Fruit fly (Drosophila melanogaster) whole organism, embryonic: ENCODE measurements around the gene nAChRalpha6.

Experiments
- CG10209 ChIP-seq: fragments of 200-800 bp; sonication (Bioruptor generic); optimal IDR thresholded peaks from 3 replicates; lab custom pipeline; 2017; ENCODE audit warnings: missing biosample characterization, mild to moderate bottlenecking, missing genetic modification characterization, missing genetic modification reagents
- CG10267 ChIP-seq: fragments of 200-800 bp; sonication (Bioruptor generic); optimal IDR thresholded peaks from 2 replicates; lab custom pipeline; 2018; ENCODE audit warnings: missing biosample characterization, mild to moderate bottlenecking, missing genetic modification characterization, moderate library complexity
- CG11504 ChIP-seq: fragments of 200-800 bp; sonication (Bioruptor generic); optimal IDR thresholded peaks from 3 replicates; lab custom pipeline; 2019; ENCODE audit warnings: missing biosample characterization, mild to moderate bottlenecking, missing genetic modification characterization, moderate library complexity
- CG12299 ChIP-seq: fragments of 200-800 bp; sonication (Bioruptor generic); optimal IDR thresholded peaks from 2 replicates; lab custom pipeline; 2018; ENCODE audit warnings: missing biosample characterization, mild to moderate bottlenecking, missing genetic modification characterization
- CG13296 ChIP-seq: fragments of 200-800 bp; sonication (Bioruptor generic); optimal IDR thresholded peaks from 3 replicates; lab custom pipeline; 2018; ENCODE audit warnings: missing biosample characterization, mild to moderate bottlenecking, missing genetic modification characterization
- CG14014 ChIP-seq: fragments of 200-800 bp; sonication (Bioruptor generic); IDR thresholded peaks from 2 replicates; pipeline ENCODE4 v1.3.6; 2022; ENCODE audit warnings: missing biosample characterization, missing genetic modification characterization
- CG2678 ChIP-seq: fragments of 200-800 bp; sonication (Bioruptor generic); optimal IDR thresholded peaks from 3 replicates; lab custom pipeline; 2019; ENCODE audit warnings: missing biosample characterization, mild to moderate bottlenecking, missing genetic modification characterization, moderate library complexity
- CG2875 ChIP-seq: fragments of 200-800 bp; sonication (Bioruptor generic); optimal IDR thresholded peaks from 2 replicates; lab custom pipeline; 2017; ENCODE audit warnings: missing biosample characterization, mild to moderate bottlenecking, missing genetic modification characterization, missing genetic modification reagents
- CG3847 ChIP-seq: fragments of 200-800 bp; sonication (Bioruptor generic); IDR thresholded peaks from 2 replicates; pipeline ENCODE4 v1.3.6; 2022; ENCODE audit warnings: missing biosample characterization, missing genetic modification characterization
- CG6272 ChIP-seq: fragments of 200-800 bp; sonication (Bioruptor generic); IDR thresholded peaks from 2 replicates; pipeline ENCODE4 v1.3.6; 2022; ENCODE audit warnings: missing biosample characterization, missing genetic modification characterization
- CG6765 ChIP-seq: fragments of 200-800 bp; sonication (Bioruptor generic); optimal IDR thresholded peaks from 3 replicates; lab custom pipeline; 2017; ENCODE audit warnings: missing biosample characterization, mild to moderate bottlenecking, missing genetic modification characterization
- CG6813 ChIP-seq: fragments of 200-800 bp; sonication (Bioruptor generic); optimal IDR thresholded peaks from 2 replicates; lab custom pipeline; 2017; ENCODE audit warnings: missing biosample characterization, missing genetic modification characterization, mild to moderate bottlenecking, moderate library complexity, missing genetic modification reagents
- CG7556 ChIP-seq: fragments of 200-800 bp; sonication (Bioruptor generic); optimal IDR thresholded peaks from 2 replicates; lab custom pipeline; 2017; ENCODE audit warnings: missing biosample characterization, mild to moderate bottlenecking, missing genetic modification characterization
- CG7786 ChIP-seq: fragments of 200-800 bp; sonication (Bioruptor generic); optimal IDR thresholded peaks from 2 replicates; lab custom pipeline; 2016; ENCODE audit warnings: missing biosample characterization, missing genetic modification characterization
- CG8290 ChIP-seq, 3 experiments: fragments of 200-800 bp; sonication (Bioruptor generic); optimal IDR thresholded peaks; 2 replicates each; lab custom pipeline; 2016 to 2019; ENCODE audit warnings: missing biosample characterization in 3 of 3, missing genetic modification characterization in 3 of 3, mild to moderate bottlenecking in 2 of 3, moderate library complexity in 1 of 3
- CG9215 ChIP-seq: fragments of 200-800 bp; sonication (Bioruptor generic); IDR thresholded peaks from 2 replicates; pipeline ENCODE4 v1.3.6; 2022; ENCODE audit warnings: missing biosample characterization, missing genetic modification characterization
- Camta ChIP-seq: fragments of 200-800 bp; sonication (Bioruptor generic); optimal IDR thresholded peaks from 2 replicates; lab custom pipeline; 2016; ENCODE audit warnings: missing biosample characterization, missing genetic modification characterization
- CoRest ChIP-seq: fragments of 200-800 bp; sonication (Bioruptor generic); optimal IDR thresholded peaks from 3 replicates; lab custom pipeline; 2018; ENCODE audit warnings: missing biosample characterization, mild to moderate bottlenecking, missing genetic modification characterization, moderate library complexity
- E2f1 ChIP-seq: fragments of 200-800 bp; sonication (Bioruptor generic); IDR thresholded peaks from 2 replicates; pipeline ENCODE4 v1.3.6; 2022; ENCODE audit warnings: missing biosample characterization, missing genetic modification characterization
- Elba2 ChIP-seq: fragments of 200-800 bp; sonication (Bioruptor generic); optimal IDR thresholded peaks from 3 replicates; lab custom pipeline; 2016; ENCODE audit warnings: missing biosample characterization, missing genetic modification characterization
- Ets65A ChIP-seq: fragments of 200-800 bp; sonication (Bioruptor generic); peaks from one replicate; lab custom pipeline; 2016; ENCODE audit warnings: missing biosample characterization, missing genetic modification characterization
- Fer1 ChIP-seq: fragments of 200-800 bp; sonication (Bioruptor generic); optimal IDR thresholded peaks from 2 replicates; lab custom pipeline; 2017; ENCODE audit warnings: missing biosample characterization, mild to moderate bottlenecking, missing genetic modification characterization
- Fer3 ChIP-seq: fragments of 200-800 bp; sonication (Bioruptor generic); optimal IDR thresholded peaks from 2 replicates; lab custom pipeline; 2018; ENCODE audit warnings: missing biosample characterization, mild to moderate bottlenecking, missing genetic modification characterization, moderate library complexity
- HLH54F ChIP-seq: fragments of 200-800 bp; sonication (Bioruptor generic); optimal IDR thresholded peaks from 3 replicates; lab custom pipeline; 2016; ENCODE audit warnings: missing biosample characterization, missing genetic modification characterization
- HLHmδ ChIP-seq: fragments of 200-800 bp; sonication (Bioruptor generic); optimal IDR thresholded peaks from 2 replicates; lab custom pipeline; 2018; ENCODE audit warnings: missing biosample characterization, mild to moderate bottlenecking, missing genetic modification characterization, moderate library complexity
- Hmr ChIP-seq: fragments of 200-800 bp; sonication (Bioruptor generic); optimal IDR thresholded peaks from 3 replicates; lab custom pipeline; 2017; ENCODE audit warnings: mild to moderate bottlenecking, missing biosample characterization, missing genetic modification reagents, missing genetic modification characterization
- Hr3 ChIP-seq: fragments of 200-800 bp; sonication (Bioruptor generic); optimal IDR thresholded peaks from 3 replicates; lab custom pipeline; 2016; ENCODE audit warnings: missing biosample characterization, missing genetic modification characterization
- Hr51 ChIP-seq, 2 experiments: fragments of 200-800 bp; sonication (Bioruptor generic); optimal IDR thresholded peaks; 2 replicates in 1 of 2; 3 replicates in 1 of 2; lab custom pipeline; 2016 to 2018; ENCODE audit warnings: missing biosample characterization in 2 of 2, missing genetic modification characterization in 2 of 2, mild to moderate bottlenecking in 1 of 2, moderate library complexity in 1 of 2
- Hsf ChIP-seq: fragments of 200-800 bp; sonication (Bioruptor generic); optimal IDR thresholded peaks from 3 replicates; lab custom pipeline; 2016; ENCODE audit warnings: missing biosample characterization, missing genetic modification characterization
- Meics ChIP-seq: fragments of 200-800 bp; sonication (Bioruptor generic); optimal IDR thresholded peaks from 2 replicates; lab custom pipeline; 2017; ENCODE audit warnings: missing biosample characterization, mild to moderate bottlenecking, missing genetic modification characterization
- Side ChIP-seq: fragments of 200-800 bp; sonication (Bioruptor generic); optimal IDR thresholded peaks from 2 replicates; lab custom pipeline; 2016; ENCODE audit warnings: missing biosample characterization, missing genetic modification characterization
- Sox102F ChIP-seq: fragments of 200-800 bp; sonication (Bioruptor generic); optimal IDR thresholded peaks from 2 replicates; lab custom pipeline; 2018; ENCODE audit warnings: missing biosample characterization, mild to moderate bottlenecking, missing genetic modification characterization, moderate library complexity
- Vsx1 ChIP-seq: fragments of 200-800 bp; sonication (Bioruptor generic); optimal IDR thresholded peaks from 2 replicates; lab custom pipeline; 2017; ENCODE audit warnings: missing biosample characterization, mild to moderate bottlenecking, missing genetic modification characterization, missing genetic modification reagents
- Xbp1 ChIP-seq: fragments of 200-800 bp; sonication (Bioruptor generic); optimal IDR thresholded peaks from 3 replicates; lab custom pipeline; 2016; ENCODE audit warnings: missing biosample characterization, mild to moderate bottlenecking, missing genetic modification characterization
- bcd ChIP-seq: fragments of 200-800 bp; sonication (Bioruptor generic); optimal IDR thresholded peaks from 2 replicates; lab custom pipeline; 2017; ENCODE audit warnings: missing biosample characterization, mild to moderate bottlenecking, missing genetic modification characterization
- dysf ChIP-seq: fragments of 200-800 bp; sonication (Bioruptor generic); IDR thresholded peaks from 3 replicates; pipeline ENCODE4 v1.3.6; 2022; ENCODE audit warnings: missing biosample characterization, missing genetic modification characterization
- h ChIP-seq: fragments of >200 bp; optimal IDR thresholded peaks from 2 replicates; lab custom pipeline; 2017
- klu ChIP-seq: fragments of 200-800 bp; sonication (Bioruptor generic); IDR thresholded peaks from 2 replicates; pipeline ENCODE4 v1.3.6; 2022; ENCODE audit warnings: missing biosample characterization, missing genetic modification characterization
- lab ChIP-seq: fragments of 200-800 bp; sonication (Bioruptor generic); optimal IDR thresholded peaks from 3 replicates; lab custom pipeline; 2017; ENCODE audit warnings: missing biosample characterization, missing genetic modification characterization, mild to moderate bottlenecking, moderate library complexity, missing genetic modification reagents
- lilli ChIP-seq: fragments of 200-800 bp; sonication (Bioruptor generic); optimal IDR thresholded peaks from 3 replicates; lab custom pipeline; 2016; ENCODE audit warnings: missing biosample characterization, missing genetic modification characterization
- lmd ChIP-seq: fragments of 200-800 bp; sonication (Bioruptor generic); IDR thresholded peaks from 2 replicates; pipeline ENCODE4 v1.3.6; 2022; ENCODE audit warnings: missing biosample characterization, missing genetic modification characterization
- org-1 ChIP-seq: fragments of 200-800 bp; sonication (Bioruptor generic); optimal IDR thresholded peaks from 2 replicates; lab custom pipeline; 2017; ENCODE audit warnings: missing biosample characterization, missing genetic modification characterization
- pan ChIP-seq, 4 experiments: fragments of >200 bp in 3 of 4; fragments of 200-800 bp in 1 of 4; sonication (Bioruptor generic) in 1 of 4; optimal IDR thresholded peaks in 3 of 4; IDR thresholded peaks in 1 of 4; 2 replicates each; pipeline versions ENCODE4 v1.3.6 to Lab custom; 2017 to 2022; ENCODE audit warnings: missing biosample characterization in 2 of 4, missing genetic modification characterization in 2 of 4, mixed read lengths in 1 of 4
- pho ChIP-seq: fragments of 200-800 bp; sonication (Bioruptor generic); optimal IDR thresholded peaks from 2 replicates; lab custom pipeline; 2016; ENCODE audit warnings: missing biosample characterization, missing genetic modification characterization
- scrt ChIP-seq: fragments of 200-800 bp; sonication (Bioruptor generic); optimal IDR thresholded peaks from 2 replicates; lab custom pipeline; 2018; ENCODE audit warnings: missing biosample characterization, mild to moderate bottlenecking, missing genetic modification characterization, moderate library complexity
- slbo ChIP-seq: fragments of 200-800 bp; sonication (Bioruptor generic); IDR thresholded peaks from 2 replicates; pipeline ENCODE4 v1.3.6; 2022; ENCODE audit warnings: missing biosample characterization, missing genetic modification characterization
- vfl ChIP-seq: fragments of 200-800 bp; sonication (Bioruptor generic); optimal IDR thresholded peaks from 2 replicates; lab custom pipeline; 2016; ENCODE audit warnings: missing biosample characterization, missing genetic modification characterization
- zen2 ChIP-seq: fragments of 200-800 bp; sonication (Bioruptor generic); IDR thresholded peaks from 3 replicates; pipeline ENCODE4 v1.3.6; 2022; ENCODE audit warnings: missing biosample characterization, missing genetic modification characterization; ENCODE audit not compliant: partially characterized antibody
- zfh2 ChIP-seq: fragments of 200-800 bp; sonication (Bioruptor generic); optimal IDR thresholded peaks from 2 replicates; lab custom pipeline; 2016; ENCODE audit warnings: missing biosample characterization, missing genetic modification characterization

nAChRalpha6 gene

DNA sequence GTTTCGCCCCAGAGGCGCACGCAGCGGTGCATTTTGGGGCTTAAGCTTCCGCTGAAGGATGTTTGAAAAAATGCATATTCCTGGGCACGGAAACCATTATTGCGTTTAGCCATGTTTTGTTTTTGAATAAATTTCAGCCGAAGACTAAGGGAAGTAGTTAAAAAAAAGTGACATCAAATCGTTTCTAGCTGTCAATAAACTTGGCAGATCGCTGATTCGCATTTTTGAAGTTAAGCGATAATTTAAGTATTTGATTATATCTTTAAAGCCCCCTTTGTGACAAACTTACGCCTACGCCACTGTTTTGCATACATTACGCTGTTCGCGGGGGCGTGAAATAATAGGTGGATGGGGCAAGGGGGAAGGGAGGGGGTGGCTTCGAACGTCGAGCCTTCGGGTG, 21.7 kb downstream of the nAChRalpha6 start (continued):
- TF ChIP-seq HLHmδ (no peak), CG6272 (no peak), Vsx1 (GFP tag; lab: Kevin White, UChicago) (no peak), scrt (GFP tag; lab: Kevin White, UChicago) (peak; percentile 27), CG6813 (GFP tag; lab: Kevin White, UChicago) (peak; percentile 15), CG11504 (tag; lab: Kevin White, UChicago) (peak; percentile 58), CG2678 (tag; lab: Kevin White, UChicago) (peak; percentile 65), dysf (GFP tag; lab: Robert Waterston, UW) (0 out of 3 replicates have a peak, but pooled peaks have one; percentile 40), Hmr (GFP tag; lab: Kevin White, UChicago) (peak; percentile 66), CG12299 (tag; lab: Kevin White, UChicago) (no peak), CG10267 (tag; lab: Kevin White, UChicago) (no peak), HLH54F (peak; percentile 21), h (no peak), klu (GFP tag; lab: Robert Waterston, UW) (peak; percentile 33; the same call in 1 of the 2 replicates), Camta (GFP tag; lab: Kevin White, UChicago) (no peak), lab (GFP tag; lab: Kevin White, UChicago) (peak; percentile 59), CG10209 (GFP tag; lab: Kevin White, UChicago) (peak; percentile 27), lilli (GFP tag; lab: Kevin White, UChicago) (peak; percentile 51), E2f1 (GFP tag; lab: Robert Waterston, UW) (no peak), CG9215 (GFP tag; lab: Robert Waterston, UW) (0 out of 2 replicates have a peak, but pooled peaks have one; percentile 26), pho (GFP tag; lab: Kevin White, UChicago) (peak; percentile 14), Hr3 (GFP tag; lab: Kevin White, UChicago) (no peak), CG3847 (GFP tag; lab: Robert Waterston, UW) (0 out of 2 replicates have a peak, but pooled peaks have one; percentile 33), lmd (0 out of 2 replicates have a peak, but pooled peaks have one; percentile 17), CG2875 (GFP tag; lab: Kevin White, UChicago) (no peak), Hr51 (GFP tag; optimal IDR thresholded peaks at IDR 0.05; lab: Kevin White, UChicago) (peak in 1 of 2 experiments; percentile 47), zfh2 (GFP tag; lab: Kevin White, UChicago) (peak; percentile 25), Fer3 (tag; lab: Kevin White, UChicago) (peak; percentile 4), CG13296 (GFP tag; lab: Kevin White, UChicago) (peak; percentile 12), Elba2 (GFP tag; lab: Kevin White, UChicago) (no peak), CG8290 (GFP tag; optimal IDR thresholded peaks at IDR 0.05; lab: Kevin White, UChicago) (no peak), CG8290 (tag; optimal IDR thresholded peaks at IDR 0.05; lab: Kevin White, UChicago) (peak in 1 of 2 experiments; percentile 23), CG7786 (GFP tag; lab: Kevin White, UChicago) (no peak), Hsf (peak; percentile 15), vfl (GFP tag; lab: Kevin White, UChicago) (no peak), CG6765 (GFP tag; lab: Kevin White, UChicago) (peak; percentile 25), pan (optimal IDR thresholded peaks at IDR 0.05; lab: Kevin White, UChicago) (no peak), pan (GFP tag; optimal IDR thresholded peaks at IDR 0.05 in 1 of 2, IDR thresholded peaks at IDR 0.05 in 1 of 2) (peak in 1 of 2 experiments; percentile 25), Sox102F (GFP tag; lab: Kevin White, UChicago) (peak; percentile 40), slbo (peak; percentile 61), CG14014 (GFP tag; lab: Robert Waterston, UW) (0 out of 2 replicates have a peak, but pooled peaks have one; percentile 24), Side (GFP tag; lab: Kevin White, UChicago) (no peak), CoRest (tag; lab: Kevin White, UChicago) (peak; percentile 41), CG7556 (GFP tag; lab: Kevin White, UChicago) (peak; percentile 73), Fer1 (peak; percentile 64), zen2 (GFP tag; lab: Robert Waterston, UW) (no peak), Ets65A (GFP tag; lab: Kevin White, UChicago) (peak; percentile 18), org-1 (GFP tag; lab: Kevin White, UChicago) (peak; percentile 48), Xbp1 (GFP tag; lab: Kevin White, UChicago) (peak; percentile 9), Meics (GFP tag; lab: Kevin White, UChicago) (peak; percentile 63), bcd (peak; percentile 46)
